Worm (Caenorhabditis elegans): ENCODE results near the gene daf-5.

DNA sequence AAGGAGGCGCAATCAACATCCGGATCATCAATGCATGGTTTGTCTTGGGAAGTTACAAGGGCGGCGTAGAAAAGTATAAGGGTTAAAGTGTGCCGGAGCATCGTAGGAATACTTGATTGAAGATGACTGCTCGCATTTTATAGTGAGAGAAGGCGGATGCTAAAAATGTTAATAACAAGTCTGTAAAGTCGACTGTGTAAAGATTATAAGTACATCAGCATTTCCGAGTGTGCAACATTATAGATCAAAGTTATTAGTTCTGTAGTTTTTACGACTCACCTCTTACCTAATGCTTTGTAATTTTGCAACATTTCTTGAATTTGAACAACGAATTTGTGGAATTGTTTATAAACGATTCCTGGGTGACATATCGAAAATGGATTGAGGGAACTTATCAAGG is 57.2 kb downstream of the daf-5 start, which contains the start of gene Y39G8B.7:
- no peak for TF ChIP-seq T22C8.4 (GFP tag; IDR thresholded peaks at IDR 0.05)
- TF ChIP-seq ztf-29 (GFP tag; IDR thresholded peaks at IDR 0.05), result no peak
- no peak for TF ChIP-seq flt-1 (GFP tag; IDR thresholded peaks at IDR 0.05)
- TF ChIP-seq tab-1 (GFP tag; IDR thresholded peaks at IDR 0.05), result no peak
